Fruit fly (Drosophila melanogaster) S2 (cell line): Measurements from ENCODE around the gene Pdf.

ENCODE experiments used
- CG8478 ChIP-seq: fragments of >200 bp; optimal IDR thresholded peaks from 2 replicates; lab custom pipeline; 2018
- CTCF ChIP-seq, 2 experiments: fragments of >200 bp; optimal IDR thresholded peaks; 2 replicates each; lab custom pipeline; 2018

DNA sequence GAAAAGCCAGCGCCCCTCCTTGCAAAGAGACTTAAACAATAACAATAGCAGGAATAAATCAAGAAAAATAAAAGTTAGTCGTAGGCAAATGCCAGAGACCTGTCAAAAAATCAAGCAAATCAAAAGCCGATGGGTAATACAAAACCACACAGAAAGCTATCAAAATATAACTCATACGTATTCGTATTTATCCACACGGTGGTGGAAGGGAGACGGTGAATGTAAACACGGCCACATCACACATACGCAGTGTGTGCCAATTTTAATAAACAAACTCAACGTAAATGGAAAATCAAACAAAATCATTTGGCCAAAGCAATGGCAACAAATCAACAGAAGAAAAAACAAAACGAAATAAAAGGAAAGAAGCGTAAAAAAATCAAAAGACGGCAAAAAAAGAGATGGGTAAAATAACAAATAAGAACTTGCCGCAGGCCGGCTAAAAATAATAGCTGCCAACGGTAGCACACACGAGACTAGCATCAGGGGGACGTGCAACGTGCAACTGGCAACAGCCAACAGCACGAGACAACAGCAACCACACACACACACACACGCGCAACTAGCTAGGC, 13.2 kb downstream of the Pdf start:
- TF ChIP-seq CTCF (optimal IDR thresholded peaks at IDR 0.05; lab: Kevin White, UChicago): no peak
- TF ChIP-seq CG8478 (lab: Kevin White, UChicago): no peak
